Worm (Caenorhabditis elegans) whole organism, L1 larva: ENCODE data around the gene T22F3.11.

Experiments used
- C04F5.9 ChIP-seq: sonication (generic microtip); optimal IDR thresholded peaks from 2 replicates; lab custom pipeline; 2016; ENCODE audit warnings: missing genetic modification characterization, missing compliant biosample characterization
- C16A3.4 ChIP-seq: fragments of 150-350 bp; optimal IDR thresholded peaks from 2 replicates; lab custom pipeline; 2014; ENCODE audit warnings: missing biosample characterization, missing genetic modification characterization
- C34B4.2 ChIP-seq: sonication (generic microtip); optimal IDR thresholded peaks from 2 replicates; lab custom pipeline; 2017; ENCODE audit warnings: mild to moderate bottlenecking, missing genetic modification characterization, missing compliant biosample characterization
- aha-1 ChIP-seq: fragments of 150-350 bp; optimal IDR thresholded peaks from 2 replicates; lab custom pipeline; 2014; ENCODE audit warnings: missing biosample characterization, missing genetic modification characterization
- alr-1 ChIP-seq: fragments of 200-800 bp; sonication (Bioruptor generic); optimal IDR thresholded peaks from 2 replicates; lab custom pipeline; 2018; ENCODE audit warnings: borderline replicate concordance, mild to moderate bottlenecking, missing genetic modification characterization, missing compliant biosample characterization
- ama-1 ChIP-seq: fragments of 150-350 bp; optimal IDR thresholded peaks from 2 replicates; lab custom pipeline; 2014
- blmp-1 ChIP-seq: fragments of 150-350 bp; optimal IDR thresholded peaks from 2 replicates; lab custom pipeline; 2014; ENCODE audit warnings: missing biosample characterization, missing genetic modification characterization
- ceh-8 ChIP-seq: fragments of 200-800 bp; sonication (Bioruptor generic); optimal IDR thresholded peaks from 2 replicates; lab custom pipeline; 2018; ENCODE audit warnings: mild to moderate bottlenecking, missing genetic modification characterization, moderate library complexity, missing compliant biosample characterization
- ceh-88 ChIP-seq: fragments of 200-800 bp; sonication (Bioruptor generic); IDR thresholded peaks from 2 replicates; pipeline ENCODE4 v1.3.6; 2022; ENCODE audit warnings: missing genetic modification characterization, missing compliant biosample characterization
- ces-1 ChIP-seq: fragments of 150-350 bp; optimal IDR thresholded peaks from 2 replicates; lab custom pipeline; 2014; ENCODE audit warnings: missing biosample characterization, missing genetic modification reagents, missing genetic modification characterization
- dpl-1 ChIP-seq, 3 experiments: fragments of 150-350 bp in 2 of 3; sonication (generic microtip) in 1 of 3; optimal IDR thresholded peaks; 2 replicates each; lab custom pipeline; 2014 to 2017; ENCODE audit warnings: missing biosample characterization in 3 of 3, missing genetic modification characterization in 3 of 3, missing genetic modification reagents in 3 of 3
- dsc-1 ChIP-seq: sonication (generic microtip); optimal IDR thresholded peaks from 2 replicates; lab custom pipeline; 2016; ENCODE audit warnings: mild to moderate bottlenecking, missing genetic modification characterization, missing compliant biosample characterization
- efl-1 ChIP-seq, 4 experiments: fragments of 150-350 bp; optimal IDR thresholded peaks in 3 of 4; peaks in 1 of 4; 1 replicate in 1 of 4; 2 replicates in 3 of 4; lab custom pipeline; 2014; ENCODE audit warnings: missing biosample characterization in 2 of 4, missing genetic modification characterization in 2 of 4, missing genetic modification reagents in 2 of 4
- efl-3 ChIP-seq: fragments of 200-800 bp; sonication (Bioruptor generic); optimal IDR thresholded peaks from 2 replicates; lab custom pipeline; 2018; ENCODE audit warnings: mild to moderate bottlenecking, missing genetic modification characterization, missing compliant biosample characterization
- egl-27 ChIP-seq, 2 experiments: fragments of 150-350 bp in 1 of 2; sonication (generic microtip); optimal IDR thresholded peaks; 3 replicates each; lab custom pipeline; 2017 to 2018; ENCODE audit warnings: missing biosample characterization in 2 of 2, missing genetic modification characterization in 2 of 2, missing genetic modification reagents in 2 of 2
- elt-3 ChIP-seq, 6 experiments: fragments of 150-350 bp in 1 of 6; sonication (generic microtip); optimal IDR thresholded peaks; 2 replicates each; lab custom pipeline; 2017 to 2018; ENCODE audit warnings: missing biosample characterization in 6 of 6, missing genetic modification characterization in 6 of 6, inconsistent platforms in 1 of 6
- fkh-4 ChIP-seq: sonication (generic microtip); optimal IDR thresholded peaks from 2 replicates; lab custom pipeline; 2016; ENCODE audit warnings: missing compliant biosample characterization, missing genetic modification characterization, borderline replicate concordance
- hlh-4 ChIP-seq: sonication (generic microtip); optimal IDR thresholded peaks from 2 replicates; lab custom pipeline; 2016; ENCODE audit warnings: mild to moderate bottlenecking, missing genetic modification characterization, missing compliant biosample characterization
- jun-1 ChIP-seq: fragments of 150-350 bp; optimal IDR thresholded peaks from 2 replicates; lab custom pipeline; 2014; ENCODE audit warnings: missing biosample characterization, missing genetic modification reagents, missing genetic modification characterization
- lin-14 ChIP-seq: fragments of 200-800 bp; sonication (Bioruptor generic); optimal IDR thresholded peaks from 2 replicates; lab custom pipeline; 2018; ENCODE audit warnings: mild to moderate bottlenecking, missing genetic modification characterization, moderate library complexity, missing compliant biosample characterization
- lin-35 ChIP-seq, 2 experiments: fragments of 150-350 bp; optimal IDR thresholded peaks; 2 replicates each; lab custom pipeline; 2014; ENCODE audit warnings: missing biosample characterization in 2 of 2, missing genetic modification characterization in 2 of 2, missing genetic modification reagents in 2 of 2
- lin-39 ChIP-seq: fragments of 150-350 bp; optimal IDR thresholded peaks from 2 replicates; lab custom pipeline; 2014; ENCODE audit warnings: missing biosample characterization, missing genetic modification reagents, missing genetic modification characterization
- lsy-2 ChIP-seq, 2 experiments: fragments of 150-350 bp; optimal IDR thresholded peaks; 2 replicates each; lab custom pipeline; 2014; ENCODE audit warnings: missing biosample characterization in 2 of 2, missing genetic modification characterization in 2 of 2
- mdl-1 ChIP-seq, 2 experiments: fragments of 150-350 bp; optimal IDR thresholded peaks; 2 replicates each; lab custom pipeline; 2014 to 2017; ENCODE audit warnings: missing biosample characterization in 2 of 2, missing genetic modification characterization in 2 of 2, inconsistent platforms in 1 of 2
- mef-2 ChIP-seq: fragments of 150-350 bp; optimal IDR thresholded peaks from 2 replicates; lab custom pipeline; 2014; ENCODE audit warnings: missing biosample characterization, missing genetic modification characterization
- mep-1 ChIP-seq: fragments of 150-350 bp; optimal IDR thresholded peaks from 2 replicates; lab custom pipeline; 2014; ENCODE audit warnings: missing biosample characterization, missing genetic modification characterization
- nhr-19 ChIP-seq: fragments of 200-800 bp; sonication (Bioruptor generic); conservative IDR thresholded peaks from 2 replicates; pipeline ENCODE4 v1.3.6; 2022; ENCODE audit warnings: missing genetic modification characterization, missing compliant biosample characterization
- nhr-20 ChIP-seq: sonication (generic microtip); optimal IDR thresholded peaks from 2 replicates; lab custom pipeline; 2016; ENCODE audit warnings: mild to moderate bottlenecking, missing genetic modification characterization, missing compliant biosample characterization
- nhr-28 ChIP-seq: fragments of 150-350 bp; optimal IDR thresholded peaks from 2 replicates; lab custom pipeline; 2014; ENCODE audit warnings: missing biosample characterization, missing genetic modification characterization
- nhr-47 ChIP-seq: sonication (generic microtip); optimal IDR thresholded peaks from 2 replicates; lab custom pipeline; 2016; ENCODE audit warnings: mild to moderate bottlenecking, missing genetic modification characterization, moderate library complexity, missing compliant biosample characterization
- nhr-85 ChIP-seq: sonication (generic microtip); peaks from one replicate; lab custom pipeline; 2016; ENCODE audit warnings: missing genetic modification characterization, inconsistent platforms, missing compliant biosample characterization
- nhr-90 ChIP-seq: sonication (generic microtip); optimal IDR thresholded peaks from 2 replicates; lab custom pipeline; 2016; ENCODE audit warnings: mild to moderate bottlenecking, missing genetic modification characterization, missing compliant biosample characterization; ENCODE audit not compliant: poor library complexity
- pag-3 ChIP-seq: sonication (generic microtip); optimal IDR thresholded peaks from 2 replicates; lab custom pipeline; 2017; ENCODE audit warnings: missing genetic modification characterization, mild to moderate bottlenecking, missing compliant biosample characterization, antibody characterized with exemption, borderline replicate concordance; ENCODE audit not compliant: insufficient read depth
- skn-1 ChIP-seq: fragments of 150-350 bp; optimal IDR thresholded peaks from 2 replicates; lab custom pipeline; 2014; ENCODE audit warnings: missing biosample characterization, missing genetic modification characterization
- snpc-4 ChIP-seq: fragments of 150-350 bp; optimal IDR thresholded peaks from 2 replicates; lab custom pipeline; 2014; ENCODE audit warnings: missing biosample characterization, missing genetic modification characterization
- sptf-1 ChIP-seq: fragments of 150-350 bp; optimal IDR thresholded peaks from 2 replicates; lab custom pipeline; 2014; ENCODE audit warnings: missing biosample characterization, missing genetic modification characterization
- swsn-7 ChIP-seq: sonication (generic microtip); optimal IDR thresholded peaks from 2 replicates; lab custom pipeline; 2016; ENCODE audit warnings: missing genetic modification characterization, missing compliant biosample characterization
- tbx-2 ChIP-seq: sonication (generic microtip); optimal IDR thresholded peaks from 2 replicates; lab custom pipeline; 2016; ENCODE audit warnings: missing genetic modification characterization, missing compliant biosample characterization
- unc-130 ChIP-seq: fragments of 150-350 bp; optimal IDR thresholded peaks from 2 replicates; lab custom pipeline; 2017; ENCODE audit warnings: missing biosample characterization, missing genetic modification characterization, inconsistent platforms
- unc-62 ChIP-seq: fragments of 150-350 bp; optimal IDR thresholded peaks from 2 replicates; lab custom pipeline; 2014; ENCODE audit warnings: missing biosample characterization, missing genetic modification reagents, missing genetic modification characterization
- unc-98 ChIP-seq: fragments of 200-800 bp; sonication (Bioruptor generic); IDR thresholded peaks from 2 replicates; pipeline ENCODE4 v1.3.6; 2022; ENCODE audit warnings: missing genetic modification characterization, missing compliant biosample characterization
- vab-15 ChIP-seq: sonication (generic microtip); optimal IDR thresholded peaks from 2 replicates; lab custom pipeline; 2017; ENCODE audit warnings: missing genotype, mild to moderate bottlenecking, missing genetic modification characterization, missing compliant biosample characterization
- zag-1 ChIP-seq: fragments of 150-350 bp; optimal IDR thresholded peaks from 2 replicates; lab custom pipeline; 2014; ENCODE audit warnings: missing biosample characterization, missing genetic modification characterization
- ztf-4 ChIP-seq: fragments of 150-350 bp; optimal IDR thresholded peaks from 2 replicates; lab custom pipeline; 2014; ENCODE audit warnings: missing biosample characterization, missing genetic modification characterization

The T22F3.11 gene

ce11 chrV:3613042-3613441 lies 1.3 kb downstream of the T22F3.11 start:
- TF ChIP-seq efl-1 (optimal IDR thresholded peaks at IDR 0.05; lab: Kevin White, UChicago) (no peak), efl-1 (GFP tag; optimal IDR thresholded peaks at IDR 0.05 in 1 of 2; lab: Kevin White, UChicago) (peak in 1 of 2 experiments; percentile 26), C34B4.2 (tag; lab: Kevin White, UChicago) (no peak)

- no peak for TF ChIP-seq nhr-47 (tag; lab: Kevin White, UChicago)
- no peak for TF ChIP-seq ces-1
- TF ChIP-seq zag-1 (tag; lab: Kevin White, UChicago) = no peak
- no peak for TF ChIP-seq mdl-1 (tag; optimal IDR thresholded peaks at IDR 0.05; lab: Kevin White, UChicago)
- TF ChIP-seq mef-2 (tag; lab: Kevin White, UChicago) = no peak
- TF ChIP-seq, all 84 proteins: peak for 0
Observed at ce11 chrV:3611654-3612053, 2.7 kb downstream of the T22F3.11 start, which contains the start of gene T22F3.10. Gene T22F3.10, minus strand, starts transcription at chrV:3611754.

- TF ChIP-seq fkh-4 (no peak), elt-3 (tag; optimal IDR thresholded peaks at IDR 0.05; lab: Kevin White, UChicago) (peak in 5 of 6 experiments; percentile 36 to 99 (median 89)), dpl-1 (GFP tag; optimal IDR thresholded peaks at IDR 0.05; lab: Kevin White, UChicago) (peak in 1 of 3 experiments; percentile 15), snpc-4 (tag; lab: Kevin White, UChicago) (no peak), C16A3.4 (tag; lab: Kevin White, UChicago) (peak; percentile 40), swsn-7 (tag; lab: Kevin White, UChicago) (no peak), ama-1 (no peak), jun-1 (tag; lab: Kevin White, UChicago) (no peak), mdl-1 (tag; optimal IDR thresholded peaks at IDR 0.05; lab: Kevin White, UChicago) (peak in 1 of 2 experiments; percentile 76), ceh-88 (no peak), ceh-8 (GFP tag; lab: Kevin White, UChicago) (no peak), dsc-1 (tag; lab: Kevin White, UChicago) (no peak), mef-2 (tag; lab: Kevin White, UChicago) (no peak), nhr-85 (tag; lab: Kevin White, UChicago) (peak; percentile 61), egl-27 (tag; optimal IDR thresholded peaks at IDR 0.05; lab: Kevin White, UChicago) (no peak), C04F5.9 (tag; lab: Kevin White, UChicago) (no peak), tbx-2 (tag; lab: Kevin White, UChicago) (peak; percentile 2), nhr-20 (tag; lab: Kevin White, UChicago) (peak; percentile 77), efl-3 (GFP tag; lab: Kevin White, UChicago) (no peak), blmp-1 (peak; percentile 84), lin-14 (peak; percentile 56), nhr-19 (GFP tag; lab: Robert Waterston, UW) (no peak), unc-130 (tag; lab: Kevin White, UChicago) (peak; percentile 87), lsy-2 (tag; optimal IDR thresholded peaks at IDR 0.05; lab: Kevin White, UChicago) (peak in 1 of 2 experiments; percentile 49), unc-98 (GFP tag; lab: Robert Waterston, UW) (no peak)
- TF ChIP-seq, all 84 proteins: peak for 11
Observed at ce11 chrV:3610709-3611108, 3.6 kb downstream of the T22F3.11 start.

ce11 chrV:3606391-3606790 lies 8.0 kb downstream of the T22F3.11 start:
- no peak for TF ChIP-seq unc-62
- TF ChIP-seq zag-1 (tag; lab: Kevin White, UChicago) = no peak
- no peak for TF ChIP-seq sptf-1 (tag; lab: Kevin White, UChicago)
- TF ChIP-seq nhr-85 (tag; lab: Kevin White, UChicago) = peak; percentile 21
- TF ChIP-seq pag-3 (tag; lab: Kevin White, UChicago) = no peak
- no peak for TF ChIP-seq ztf-4 (tag; lab: Kevin White, UChicago)
- TF ChIP-seq C04F5.9 (tag; lab: Kevin White, UChicago) = no peak
- TF ChIP-seq skn-1 (tag; lab: Kevin White, UChicago) = no peak
- TF ChIP-seq efl-1 (optimal IDR thresholded peaks at IDR 0.05; lab: Kevin White, UChicago) = no peak
- TF ChIP-seq efl-1 (GFP tag; optimal IDR thresholded peaks at IDR 0.05 in 1 of 2; lab: Kevin White, UChicago) = no peak
- TF ChIP-seq unc-130 (tag; lab: Kevin White, UChicago) = peak; percentile 39
- TF ChIP-seq nhr-19 (GFP tag; lab: Robert Waterston, UW) = peak; percentile 40
- TF ChIP-seq ama-1 = no peak
- no peak for TF ChIP-seq tbx-2 (tag; lab: Kevin White, UChicago)
- TF ChIP-seq C16A3.4 (tag; lab: Kevin White, UChicago) = no peak
- TF ChIP-seq aha-1 = no peak
- TF ChIP-seq hlh-4 (tag; lab: Kevin White, UChicago) = no peak
- TF ChIP-seq alr-1 (tag; lab: Kevin White, UChicago) = no peak
- TF ChIP-seq lin-39 (tag; lab: Kevin White, UChicago) = no peak
- TF ChIP-seq nhr-28 (tag; lab: Kevin White, UChicago) = no peak
- TF ChIP-seq lin-35 (GFP tag; optimal IDR thresholded peaks at IDR 0.05; lab: Kevin White, UChicago) = peak in 1 of 2 experiments; percentile 25
- TF ChIP-seq nhr-90 = peak; percentile 2
- peak in 3 of 6 experiments; percentile 49 to 94 (median 67) for TF ChIP-seq elt-3 (tag; optimal IDR thresholded peaks at IDR 0.05; lab: Kevin White, UChicago)
- TF ChIP-seq mdl-1 (tag; optimal IDR thresholded peaks at IDR 0.05; lab: Kevin White, UChicago) = peak in 1 of 2 experiments; percentile 52
- peak; percentile 68 for TF ChIP-seq blmp-1
- no peak for TF ChIP-seq mep-1 (tag; lab: Kevin White, UChicago)
- TF ChIP-seq vab-15 (tag; lab: Kevin White, UChicago) = no peak
